Worm (Caenorhabditis elegans) whole organism, L1 larva: ENCODE results near the gene Y38F2AR.10.

Experiments used
- nhr-12 ChIP-seq: sonication (generic microtip); optimal IDR thresholded peaks from 2 replicates; lab custom pipeline; 2017; ENCODE audit warnings: missing biosample characterization, missing genetic modification characterization
- zag-1 ChIP-seq: fragments of 150-350 bp; optimal IDR thresholded peaks from 2 replicates; lab custom pipeline; 2014; ENCODE audit warnings: missing biosample characterization, missing genetic modification characterization

- TF ChIP-seq nhr-12, result no peak
- no peak for TF ChIP-seq zag-1
Measured at ce11 chrIV:2390804-2391203, 8.5 kb downstream of the Y38F2AR.10 start, which contains the start of gene eri-5.
